Fruit fly (Drosophila melanogaster): ENCODE measurements around the gene Drsl1.
A peak's percentile ranks its signal among the peaks of the same experiment; 100 is the strongest.

DNA sequence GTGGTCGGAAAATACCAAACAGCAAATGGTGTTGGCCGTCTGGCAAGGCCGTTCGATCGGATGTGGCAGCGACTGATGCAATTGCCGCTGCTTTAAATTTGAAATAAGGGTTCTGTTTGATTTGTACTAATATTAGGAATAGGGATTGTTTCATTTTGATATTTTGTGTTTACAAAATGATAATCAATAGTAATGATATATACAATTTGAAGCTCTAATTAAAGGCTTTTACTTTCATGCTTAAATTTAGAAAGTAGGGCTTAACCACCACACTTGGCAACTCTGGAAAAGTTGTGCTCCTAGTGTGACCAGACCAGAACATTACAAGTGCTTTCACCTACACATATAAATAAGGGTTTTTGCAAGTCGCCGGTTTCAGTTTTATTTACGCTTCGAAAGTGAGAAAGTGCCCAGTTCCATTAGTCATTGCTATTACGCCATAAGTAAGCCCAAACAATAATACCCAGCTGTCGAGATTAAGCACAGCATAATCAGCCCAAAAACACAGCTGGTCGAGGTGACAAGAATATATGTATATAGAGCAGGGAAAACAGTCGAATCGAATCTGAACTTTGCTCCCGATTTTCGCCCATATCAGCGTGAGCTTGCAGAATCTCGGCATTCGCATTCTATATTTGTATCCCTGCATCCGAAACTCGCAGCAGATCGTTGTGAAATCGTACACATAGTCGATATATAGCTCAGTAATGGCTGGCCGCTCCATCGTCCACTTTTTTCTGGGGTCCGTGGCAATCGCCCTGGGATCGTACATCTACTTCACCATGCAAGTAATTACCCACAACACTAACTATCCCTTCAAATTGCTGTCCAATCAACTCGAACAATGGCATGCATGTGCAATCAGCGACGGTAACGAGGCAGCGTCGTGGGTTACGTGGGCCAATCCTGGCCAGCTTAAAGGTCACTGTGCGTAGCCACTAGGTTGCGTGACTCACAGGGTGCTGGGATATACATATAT lies 9.4 kb downstream of the Drsl1 start, which contains the start of gene Gtpx:
- TF ChIP-seq cnc (optimal IDR thresholded peaks at IDR 0.05) (peak; percentile 80 to 98), Clk (GFP tag; optimal IDR thresholded peaks at IDR 0.05) (no peak)

Measured in whole organism, adult.